Worm (Caenorhabditis elegans) whole organism, L2 larva: ENCODE results near the gene asp-18.

Experiments used
- C34F6.9 ChIP-seq: fragments of 150-350 bp; optimal IDR thresholded peaks from 2 replicates; lab custom pipeline; 2014; ENCODE audit warnings: missing biosample characterization, missing genetic modification characterization
- F13H6.1 ChIP-seq: sonication (generic microtip); optimal IDR thresholded peaks from 2 replicates; lab custom pipeline; 2016; ENCODE audit warnings: missing genetic modification characterization, missing compliant biosample characterization
- R02D3.7 ChIP-seq: fragments of 150-350 bp; optimal IDR thresholded peaks from 2 replicates; lab custom pipeline; 2014; ENCODE audit warnings: missing biosample characterization, missing genetic modification characterization
- ZK546.5 ChIP-seq: sonication (generic microtip); optimal IDR thresholded peaks from 2 replicates; lab custom pipeline; 2017; ENCODE audit warnings: missing biosample characterization, missing genetic modification characterization
- alr-1 ChIP-seq: fragments of 150-350 bp; optimal IDR thresholded peaks from 2 replicates; lab custom pipeline; 2014; ENCODE audit warnings: missing biosample characterization, missing genetic modification characterization
- ama-1 ChIP-seq: fragments of 150-350 bp; optimal IDR thresholded peaks from 2 replicates; lab custom pipeline; 2018; ENCODE audit warnings: inconsistent platforms
- blmp-1 ChIP-seq: sonication (generic microtip); optimal IDR thresholded peaks from 2 replicates; lab custom pipeline; 2017; ENCODE audit warnings: missing genetic modification characterization, mild to moderate bottlenecking, missing compliant biosample characterization, antibody characterized with exemption, moderate library complexity; ENCODE audit not compliant: insufficient read depth
- ceh-16 ChIP-seq: fragments of 150-350 bp; optimal IDR thresholded peaks from 2 replicates; lab custom pipeline; 2014; ENCODE audit warnings: missing biosample characterization, missing genetic modification characterization
- ceh-82 ChIP-seq: fragments of 150-350 bp; optimal IDR thresholded peaks from 2 replicates; lab custom pipeline; 2014; ENCODE audit warnings: missing biosample characterization, missing genetic modification characterization
- crh-2 ChIP-seq: sonication (generic microtip); optimal IDR thresholded peaks from 2 replicates; lab custom pipeline; 2017; ENCODE audit warnings: missing biosample characterization, missing genetic modification characterization
- dmd-4 ChIP-seq: sonication (generic microtip); optimal IDR thresholded peaks from 2 replicates; lab custom pipeline; 2017; ENCODE audit warnings: missing biosample characterization, missing genetic modification characterization
- elt-1 ChIP-seq: fragments of 150-350 bp; optimal IDR thresholded peaks from 2 replicates; lab custom pipeline; 2014; ENCODE audit warnings: missing biosample characterization, missing genetic modification characterization
- elt-3 ChIP-seq: sonication (generic microtip); optimal IDR thresholded peaks from 2 replicates; lab custom pipeline; 2017; ENCODE audit warnings: missing biosample characterization, missing genetic modification characterization
- fos-1 ChIP-seq: fragments of 150-350 bp; optimal IDR thresholded peaks from 2 replicates; lab custom pipeline; 2014; ENCODE audit warnings: missing biosample characterization, missing genetic modification characterization
- gmeb-1 ChIP-seq: fragments of 150-350 bp; optimal IDR thresholded peaks from 2 replicates; lab custom pipeline; 2014; ENCODE audit warnings: missing biosample characterization, missing genetic modification characterization
- lin-11 ChIP-seq: fragments of 150-350 bp; sonication (generic microtip); optimal IDR thresholded peaks from 2 replicates; lab custom pipeline; 2014; ENCODE audit warnings: missing biosample characterization, missing genetic modification characterization, inconsistent platforms, mixed read lengths
- lin-13 ChIP-seq: fragments of 150-350 bp; optimal IDR thresholded peaks from 2 replicates; lab custom pipeline; 2014; ENCODE audit warnings: missing biosample characterization, missing genetic modification reagents, missing genetic modification characterization
- lsy-2 ChIP-seq, 2 experiments: fragments of 150-350 bp in 1 of 2; sonication (generic microtip) in 1 of 2; optimal IDR thresholded peaks; 2 replicates each; lab custom pipeline; 2014 to 2017; ENCODE audit warnings: missing biosample characterization in 2 of 2, missing genetic modification characterization in 2 of 2
- mab-5 ChIP-seq: fragments of 150-350 bp; optimal IDR thresholded peaks from 2 replicates; lab custom pipeline; 2014; ENCODE audit warnings: missing biosample characterization, missing genetic modification characterization
- mdl-1 ChIP-seq, 2 experiments: fragments of 150-350 bp in 1 of 2; sonication (generic microtip) in 1 of 2; optimal IDR thresholded peaks; 2 replicates each; lab custom pipeline; 2017; ENCODE audit warnings: missing biosample characterization in 2 of 2, missing genetic modification characterization in 2 of 2
- nhr-10 ChIP-seq: sonication (generic microtip); optimal IDR thresholded peaks from 2 replicates; lab custom pipeline; 2017; ENCODE audit warnings: missing biosample characterization, missing genetic modification characterization
- nhr-11 ChIP-seq: fragments of 150-350 bp; optimal IDR thresholded peaks from 2 replicates; lab custom pipeline; 2014; ENCODE audit warnings: missing biosample characterization, missing genetic modification characterization
- nhr-12 ChIP-seq: fragments of 150-350 bp; optimal IDR thresholded peaks from 2 replicates; lab custom pipeline; 2014; ENCODE audit warnings: missing biosample characterization, missing genetic modification characterization
- nhr-129 ChIP-seq: fragments of 150-350 bp; optimal IDR thresholded peaks from 2 replicates; lab custom pipeline; 2014; ENCODE audit warnings: missing biosample characterization, missing genetic modification characterization
- nhr-21 ChIP-seq: fragments of 150-350 bp; optimal IDR thresholded peaks from 2 replicates; lab custom pipeline; 2014; ENCODE audit warnings: missing biosample characterization, missing genetic modification characterization
- nhr-237 ChIP-seq: fragments of 150-350 bp; optimal IDR thresholded peaks from 2 replicates; lab custom pipeline; 2014; ENCODE audit warnings: missing biosample characterization, missing genetic modification characterization
- nhr-25 ChIP-seq: fragments of 150-350 bp; sonication (generic microtip); optimal IDR thresholded peaks from 3 replicates; lab custom pipeline; 2014; ENCODE audit warnings: missing biosample characterization, missing genetic modification characterization
- nhr-6 ChIP-seq: fragments of 150-350 bp; optimal IDR thresholded peaks from 2 replicates; lab custom pipeline; 2014; ENCODE audit warnings: missing biosample characterization, missing genetic modification characterization
- nhr-77 ChIP-seq: fragments of 150-350 bp; optimal IDR thresholded peaks from 2 replicates; lab custom pipeline; 2014; ENCODE audit warnings: missing biosample characterization, missing genetic modification characterization
- peb-1 ChIP-seq: fragments of 150-350 bp; optimal IDR thresholded peaks from 2 replicates; lab custom pipeline; 2014; ENCODE audit warnings: missing biosample characterization, missing genetic modification characterization
- sem-4 ChIP-seq: fragments of 150-350 bp; optimal IDR thresholded peaks from 2 replicates; lab custom pipeline; 2014; ENCODE audit warnings: missing biosample characterization, missing genetic modification reagents, missing genetic modification characterization
- skn-1 ChIP-seq: sonication (generic microtip); optimal IDR thresholded peaks from 2 replicates; lab custom pipeline; 2017; ENCODE audit warnings: missing biosample characterization, missing genetic modification characterization
- sma-3 ChIP-seq: sonication (generic microtip); optimal IDR thresholded peaks from 2 replicates; lab custom pipeline; 2016; ENCODE audit warnings: missing genetic modification reagents, missing genetic modification characterization, missing compliant biosample characterization
- snpc-4 ChIP-seq: fragments of 150-350 bp; optimal IDR thresholded peaks from 2 replicates; lab custom pipeline; 2014; ENCODE audit warnings: missing biosample characterization, missing genetic modification characterization
- unc-55 ChIP-seq: fragments of 150-350 bp; sonication (generic microtip); optimal IDR thresholded peaks from 3 replicates; lab custom pipeline; 2014; ENCODE audit warnings: missing biosample characterization, missing genetic modification reagents, missing genetic modification characterization
- unc-62 ChIP-seq: fragments of 150-350 bp; optimal IDR thresholded peaks from 2 replicates; lab custom pipeline; 2014; ENCODE audit warnings: missing biosample characterization, missing genetic modification reagents, missing genetic modification characterization
- zag-1 ChIP-seq: fragments of 150-350 bp; optimal IDR thresholded peaks from 2 replicates; lab custom pipeline; 2014; ENCODE audit warnings: missing biosample characterization, missing genetic modification characterization
- ztf-11 ChIP-seq: sonication (generic microtip); optimal IDR thresholded peaks from 2 replicates; lab custom pipeline; 2017; ENCODE audit warnings: missing biosample characterization, missing genetic modification characterization

Gene asp-18

DNA sequence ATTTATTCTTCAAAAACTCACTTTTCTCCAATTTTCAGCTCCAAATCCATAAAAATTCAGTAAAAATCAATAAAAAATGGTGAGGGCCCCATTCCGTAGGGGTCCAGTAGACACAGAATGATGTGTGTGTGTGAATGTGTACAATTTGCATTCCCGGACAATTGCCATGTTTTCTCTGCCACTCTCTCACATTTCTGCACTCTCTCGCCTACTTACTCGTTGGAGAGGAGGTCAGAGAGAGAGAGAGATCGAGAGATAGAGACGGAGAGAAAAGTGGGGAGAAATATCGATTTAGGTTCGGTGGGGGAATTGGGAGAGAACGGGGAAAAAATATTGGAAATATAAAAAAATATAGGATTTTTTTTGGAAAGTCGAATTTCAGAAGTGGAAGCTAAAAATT lies 7.9 kb downstream of the asp-18 start:
- no peak for TF ChIP-seq skn-1 (tag; lab: Kevin White, UChicago)
- TF ChIP-seq lsy-2 (tag; optimal IDR thresholded peaks at IDR 0.05; lab: Kevin White, UChicago), result peak; percentile 72 to 92
- no peak for TF ChIP-seq alr-1 (tag; lab: Kevin White, UChicago)
- TF ChIP-seq peb-1 (tag; lab: Kevin White, UChicago), result no peak
- TF ChIP-seq lin-11, result no peak
- peak; percentile 83 for TF ChIP-seq nhr-129 (tag; lab: Kevin White, UChicago)
- TF ChIP-seq zag-1 (tag; lab: Kevin White, UChicago), result peak; percentile 72
- peak; percentile 80 for TF ChIP-seq snpc-4 (tag; lab: Kevin White, UChicago)
- peak; percentile 89 for TF ChIP-seq crh-2 (tag; lab: Kevin White, UChicago)
- TF ChIP-seq unc-55 (GFP tag; lab: Kevin White, UChicago), result peak; percentile 76
- peak; percentile 89 for TF ChIP-seq F13H6.1 (tag; lab: Kevin White, UChicago)
- TF ChIP-seq fos-1 (tag; lab: Kevin White, UChicago), result peak; percentile 70
- TF ChIP-seq mdl-1 (tag; optimal IDR thresholded peaks at IDR 0.05; lab: Kevin White, UChicago), result peak; percentile 16 to 66
- TF ChIP-seq ZK546.5 (tag; lab: Kevin White, UChicago), result no peak
- peak; percentile 34 for TF ChIP-seq ceh-82 (tag; lab: Kevin White, UChicago)
- peak; percentile 58 for TF ChIP-seq nhr-21 (tag; lab: Kevin White, UChicago)
- TF ChIP-seq nhr-25 (tag; lab: Kevin White, UChicago), result peak; percentile 74
- peak; percentile 46 for TF ChIP-seq sem-4 (tag; lab: Kevin White, UChicago)
- peak; percentile 87 for TF ChIP-seq mab-5 (tag; lab: Kevin White, UChicago)
- peak; percentile 67 for TF ChIP-seq nhr-6 (tag; lab: Kevin White, UChicago)
- TF ChIP-seq C34F6.9 (tag; lab: Kevin White, UChicago), result peak; percentile 93
- TF ChIP-seq nhr-237 (tag; lab: Kevin White, UChicago), result no peak
- TF ChIP-seq gmeb-1 (tag; lab: Kevin White, UChicago), result peak; percentile 85
- no peak for TF ChIP-seq R02D3.7 (tag; lab: Kevin White, UChicago)
- peak; percentile 79 for TF ChIP-seq lin-13

DNA sequence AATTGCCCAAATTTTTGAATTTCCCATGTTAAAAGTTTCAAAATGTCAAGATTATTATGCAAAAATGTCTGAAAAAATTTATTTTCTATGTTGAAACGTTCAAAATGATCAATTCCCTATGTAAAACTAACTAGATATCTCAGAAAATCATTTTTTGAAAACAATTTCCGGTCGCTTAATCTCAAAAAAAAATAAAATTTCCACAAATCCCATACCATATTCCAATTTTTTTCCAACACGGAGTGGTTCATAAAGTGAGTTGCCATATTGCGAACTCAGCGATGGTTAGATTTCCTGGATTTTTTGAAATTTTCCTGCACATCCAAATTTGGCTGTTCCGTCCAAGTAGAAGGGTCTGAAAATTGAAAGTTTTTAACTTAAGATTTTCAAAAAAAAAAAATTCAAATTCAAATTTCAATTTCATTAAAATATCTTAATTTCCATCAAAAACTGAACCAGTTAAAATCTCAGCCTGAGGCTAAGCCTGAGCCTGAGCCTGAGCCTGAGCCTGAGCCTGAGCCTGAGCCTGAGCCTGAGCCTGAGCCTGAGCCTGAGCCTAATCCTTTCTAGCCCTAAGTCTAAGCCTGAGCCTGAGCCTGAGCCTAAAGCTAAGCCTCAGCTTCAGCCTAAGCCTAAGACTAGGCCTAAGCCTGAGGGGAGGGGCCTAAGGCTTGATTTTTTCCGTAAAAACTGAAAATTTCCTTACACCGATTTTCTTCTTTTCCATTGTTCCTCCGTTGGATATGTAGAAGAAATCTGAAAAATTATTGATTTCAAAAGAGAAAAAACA lies 8.8 kb downstream of the asp-18 start:
- TF ChIP-seq skn-1 (tag; lab: Kevin White, UChicago) (no peak), R02D3.7 (tag; lab: Kevin White, UChicago) (no peak), nhr-77 (no peak), elt-3 (tag; lab: Kevin White, UChicago) (no peak), unc-62 (no peak), nhr-21 (tag; lab: Kevin White, UChicago) (no peak), lin-11 (no peak)

DNA sequence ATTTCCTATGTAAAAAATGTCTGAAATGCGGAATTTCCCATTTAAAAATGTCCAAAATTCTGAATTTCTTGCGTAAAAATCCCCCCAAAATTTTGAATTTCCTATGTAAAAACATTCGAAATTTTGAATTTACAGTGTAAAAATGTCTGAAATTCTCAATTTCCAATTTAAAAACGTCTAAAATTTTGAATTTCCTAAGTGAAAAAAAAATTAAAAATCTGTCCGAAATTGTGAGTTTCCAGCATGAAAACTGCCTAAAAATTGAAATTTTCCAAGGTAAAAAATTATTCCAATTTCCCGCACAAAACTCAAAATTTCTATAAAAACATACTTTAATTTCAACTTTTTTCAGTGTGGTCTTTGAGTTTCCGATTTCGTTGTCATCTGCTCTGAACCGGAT lies 9.6 kb downstream of the asp-18 start:
- TF ChIP-seq unc-62 (no peak), ceh-16 (tag; lab: Kevin White, UChicago) (no peak), lin-11 (no peak), fos-1 (tag; lab: Kevin White, UChicago) (no peak), elt-1 (no peak), nhr-12 (no peak), sma-3 (GFP tag; lab: Kevin White, UChicago) (no peak), ama-1 (lab: Kevin White, UChicago) (no peak), nhr-11 (tag; lab: Kevin White, UChicago) (no peak), zag-1 (tag; lab: Kevin White, UChicago) (no peak), blmp-1 (tag; lab: Kevin White, UChicago) (no peak), ztf-11 (tag; lab: Kevin White, UChicago) (no peak), sem-4 (tag; lab: Kevin White, UChicago) (no peak), mdl-1 (tag; optimal IDR thresholded peaks at IDR 0.05; lab: Kevin White, UChicago) (no peak), lsy-2 (tag; optimal IDR thresholded peaks at IDR 0.05; lab: Kevin White, UChicago) (no peak), ZK546.5 (tag; lab: Kevin White, UChicago) (no peak), nhr-10 (tag; lab: Kevin White, UChicago) (no peak), dmd-4 (tag; lab: Kevin White, UChicago) (no peak)
